Worm (Caenorhabditis elegans) whole organism, young adult: Measurements from ENCODE around the gene srw-90.
"Not testable (repeated sequence)": the region's sequence is repeated elsewhere in the genome, so short reads cannot be mapped to it uniquely, and the experiment has no call there.

Experiments
- B0019.2 ChIP-seq: fragments of 200-800 bp; sonication (Bioruptor generic); conservative IDR thresholded peaks from 2 replicates; pipeline ENCODE4 v1.3.6; 2022; ENCODE audit warnings: missing genetic modification reagents, missing genetic modification characterization, missing compliant biosample characterization
- Y53G8AR.9 ChIP-seq: fragments of 200-800 bp; sonication (Bioruptor generic); conservative IDR thresholded peaks from 2 replicates; pipeline ENCODE4 v1.3.6; 2022; ENCODE audit warnings: missing genetic modification reagents, missing genetic modification characterization, missing compliant biosample characterization
- Y56A3A.18 ChIP-seq: fragments of 200-800 bp; sonication (Bioruptor generic); IDR thresholded peaks from 2 replicates; pipeline ENCODE4 v1.3.6; 2022; ENCODE audit warnings: missing genetic modification reagents, missing genetic modification characterization, missing compliant biosample characterization
- nfya-2 ChIP-seq: fragments of 200-800 bp; sonication (Bioruptor generic); IDR thresholded peaks from 2 replicates; pipeline ENCODE4 v1.3.6; 2022; ENCODE audit warnings: missing genetic modification reagents, missing genetic modification characterization, missing compliant biosample characterization
- nhr-90 ChIP-seq: sonication (generic microtip); optimal IDR thresholded peaks from 2 replicates; lab custom pipeline; 2016; ENCODE audit warnings: missing genotype, mild to moderate bottlenecking, missing genetic modification characterization, missing compliant biosample characterization

- not testable (repeated sequence) for TF ChIP-seq B0019.2; Y53G8AR.9 (GFP tag; lab: Robert Waterston, UW); Y56A3A.18 (GFP tag; lab: Robert Waterston, UW); nhr-90 (tag; lab: Kevin White, UChicago)
- 0 out of 2 replicates have a peak, but pooled peaks have one; percentile 72 for TF ChIP-seq nfya-2 (GFP tag; lab: Robert Waterston, UW)
Measured at ce11 chrV:1713761-1714160, 11.9 kb downstream of the srw-90 start.
